Worm (Caenorhabditis elegans) whole organism, L1 larva: ENCODE measurements around the gene F10G7.12.

Experiments used
- F16B12.6 ChIP-seq: fragments of 150-350 bp; optimal IDR thresholded peaks from 2 replicates; lab custom pipeline; 2014; ENCODE audit warnings: missing biosample characterization, missing genetic modification characterization
- ama-1 ChIP-seq: fragments of 150-350 bp; optimal IDR thresholded peaks from 2 replicates; lab custom pipeline; 2014
- blmp-1 ChIP-seq: fragments of 150-350 bp; optimal IDR thresholded peaks from 2 replicates; lab custom pipeline; 2014; ENCODE audit warnings: missing biosample characterization, missing genetic modification characterization
- ceh-63 ChIP-seq: fragments of 200-800 bp; sonication (Bioruptor generic); optimal IDR thresholded peaks from 2 replicates; lab custom pipeline; 2018; ENCODE audit warnings: mild to moderate bottlenecking, missing genetic modification characterization, missing compliant biosample characterization
- ceh-8 ChIP-seq: fragments of 200-800 bp; sonication (Bioruptor generic); optimal IDR thresholded peaks from 2 replicates; lab custom pipeline; 2018; ENCODE audit warnings: mild to moderate bottlenecking, missing genetic modification characterization, moderate library complexity, missing compliant biosample characterization
- ceh-82 ChIP-seq, 3 experiments: fragments of 150-350 bp in 1 of 3; sonication (generic microtip) in 2 of 3; optimal IDR thresholded peaks; 2 replicates each; lab custom pipeline; 2014 to 2017; ENCODE audit warnings: missing biosample characterization in 3 of 3, missing genetic modification characterization in 3 of 3
- ces-1 ChIP-seq: fragments of 150-350 bp; optimal IDR thresholded peaks from 2 replicates; lab custom pipeline; 2014; ENCODE audit warnings: missing biosample characterization, missing genetic modification reagents, missing genetic modification characterization
- dpl-1 ChIP-seq, 3 experiments: fragments of 150-350 bp in 2 of 3; sonication (generic microtip) in 1 of 3; optimal IDR thresholded peaks; 2 replicates each; lab custom pipeline; 2014 to 2017; ENCODE audit warnings: missing biosample characterization in 3 of 3, missing genetic modification characterization in 3 of 3, missing genetic modification reagents in 3 of 3
- efl-1 ChIP-seq, 4 experiments: fragments of 150-350 bp; optimal IDR thresholded peaks in 3 of 4; peaks in 1 of 4; 1 replicate in 1 of 4; 2 replicates in 3 of 4; lab custom pipeline; 2014; ENCODE audit warnings: missing biosample characterization in 2 of 4, missing genetic modification characterization in 2 of 4, missing genetic modification reagents in 2 of 4
- ets-5 ChIP-seq: fragments of 200-800 bp; sonication (Bioruptor generic); IDR thresholded peaks from 2 replicates; pipeline ENCODE4 v1.3.6; 2022; ENCODE audit warnings: missing genetic modification characterization, missing compliant biosample characterization
- fkh-10 ChIP-seq: sonication (generic microtip); optimal IDR thresholded peaks from 2 replicates; lab custom pipeline; 2017; ENCODE audit warnings: missing biosample characterization, missing genetic modification reagents, missing genetic modification characterization
- fkh-8 ChIP-seq: sonication (generic microtip); optimal IDR thresholded peaks from 2 replicates; lab custom pipeline; 2016; ENCODE audit warnings: mild to moderate bottlenecking, missing genetic modification characterization, missing compliant biosample characterization
- hlh-17 ChIP-seq: fragments of 200-800 bp; sonication (Bioruptor generic); optimal IDR thresholded peaks from 2 replicates; lab custom pipeline; 2018; ENCODE audit warnings: missing genetic modification characterization, mild to moderate bottlenecking, missing compliant biosample characterization, moderate library complexity, borderline replicate concordance
- isw-1 ChIP-seq: fragments of 200-800 bp; sonication (Bioruptor generic); IDR thresholded peaks from 2 replicates; pipeline ENCODE4 v1.3.6; 2022; ENCODE audit warnings: missing genetic modification characterization, missing compliant biosample characterization
- lin-13 ChIP-seq: fragments of 150-350 bp; optimal IDR thresholded peaks from 2 replicates; lab custom pipeline; 2014; ENCODE audit warnings: missing biosample characterization, missing genetic modification reagents, missing genetic modification characterization
- lin-14 ChIP-seq: fragments of 200-800 bp; sonication (Bioruptor generic); optimal IDR thresholded peaks from 2 replicates; lab custom pipeline; 2018; ENCODE audit warnings: mild to moderate bottlenecking, missing genetic modification characterization, moderate library complexity, missing compliant biosample characterization
- lin-15B ChIP-seq: fragments of 150-350 bp; sonication (generic microtip); optimal IDR thresholded peaks from 3 replicates; lab custom pipeline; 2014; ENCODE audit warnings: missing biosample characterization, missing genetic modification characterization
- lin-35 ChIP-seq, 2 experiments: fragments of 150-350 bp; optimal IDR thresholded peaks; 2 replicates each; lab custom pipeline; 2014; ENCODE audit warnings: missing biosample characterization in 2 of 2, missing genetic modification characterization in 2 of 2, missing genetic modification reagents in 2 of 2
- lin-39 ChIP-seq: fragments of 150-350 bp; optimal IDR thresholded peaks from 2 replicates; lab custom pipeline; 2014; ENCODE audit warnings: missing biosample characterization, missing genetic modification reagents, missing genetic modification characterization
- lir-3 ChIP-seq: sonication (generic microtip); optimal IDR thresholded peaks from 2 replicates; lab custom pipeline; 2016; ENCODE audit warnings: mild to moderate bottlenecking, missing genetic modification characterization, moderate library complexity, missing compliant biosample characterization; ENCODE audit not compliant: poor library complexity
- mef-2 ChIP-seq: fragments of 150-350 bp; optimal IDR thresholded peaks from 2 replicates; lab custom pipeline; 2014; ENCODE audit warnings: missing biosample characterization, missing genetic modification characterization
- mep-1 ChIP-seq: fragments of 150-350 bp; optimal IDR thresholded peaks from 2 replicates; lab custom pipeline; 2014; ENCODE audit warnings: missing biosample characterization, missing genetic modification characterization
- nhr-76 ChIP-seq: sonication (generic microtip); optimal IDR thresholded peaks from 2 replicates; lab custom pipeline; 2017; ENCODE audit warnings: missing biosample characterization, missing genetic modification characterization
- nhr-84 ChIP-seq: sonication (generic microtip); optimal IDR thresholded peaks from 2 replicates; lab custom pipeline; 2017; ENCODE audit warnings: missing biosample characterization, missing genetic modification characterization
- nhr-85 ChIP-seq: sonication (generic microtip); peaks from one replicate; lab custom pipeline; 2016; ENCODE audit warnings: missing genetic modification characterization, inconsistent platforms, missing compliant biosample characterization
- pag-3 ChIP-seq: sonication (generic microtip); optimal IDR thresholded peaks from 2 replicates; lab custom pipeline; 2017; ENCODE audit warnings: missing genetic modification characterization, mild to moderate bottlenecking, missing compliant biosample characterization, antibody characterized with exemption, borderline replicate concordance; ENCODE audit not compliant: insufficient read depth
- pax-3 ChIP-seq: fragments of 200-800 bp; sonication (Bioruptor generic); optimal IDR thresholded peaks from 2 replicates; lab custom pipeline; 2018; ENCODE audit warnings: mild to moderate bottlenecking, missing genetic modification characterization, moderate library complexity, missing compliant biosample characterization
- rnt-1 ChIP-seq: sonication (generic microtip); optimal IDR thresholded peaks from 2 replicates; lab custom pipeline; 2016; ENCODE audit warnings: mild to moderate bottlenecking, missing genetic modification characterization, moderate library complexity, missing compliant biosample characterization
- snu-23 ChIP-seq: sonication (generic microtip); optimal IDR thresholded peaks from 2 replicates; lab custom pipeline; 2016; ENCODE audit warnings: missing genetic modification characterization, missing compliant biosample characterization
- sox-4 ChIP-seq: sonication (generic microtip); optimal IDR thresholded peaks from 2 replicates; lab custom pipeline; 2016; ENCODE audit warnings: missing genetic modification characterization, missing compliant biosample characterization
- sptf-1 ChIP-seq: fragments of 150-350 bp; optimal IDR thresholded peaks from 2 replicates; lab custom pipeline; 2014; ENCODE audit warnings: missing biosample characterization, missing genetic modification characterization
- sup-37 ChIP-seq: fragments of 200-800 bp; sonication (Bioruptor generic); optimal IDR thresholded peaks from 2 replicates; lab custom pipeline; 2018; ENCODE audit warnings: mild to moderate bottlenecking, missing genetic modification characterization, missing compliant biosample characterization
- unc-62 ChIP-seq: fragments of 150-350 bp; optimal IDR thresholded peaks from 2 replicates; lab custom pipeline; 2014; ENCODE audit warnings: missing biosample characterization, missing genetic modification reagents, missing genetic modification characterization
- xbp-1 ChIP-seq: sonication (generic microtip); optimal IDR thresholded peaks from 2 replicates; lab custom pipeline; 2016; ENCODE audit warnings: missing genetic modification characterization, missing compliant biosample characterization
- zag-1 ChIP-seq: fragments of 150-350 bp; optimal IDR thresholded peaks from 2 replicates; lab custom pipeline; 2014; ENCODE audit warnings: missing biosample characterization, missing genetic modification characterization

The F10G7.12 gene

DNA sequence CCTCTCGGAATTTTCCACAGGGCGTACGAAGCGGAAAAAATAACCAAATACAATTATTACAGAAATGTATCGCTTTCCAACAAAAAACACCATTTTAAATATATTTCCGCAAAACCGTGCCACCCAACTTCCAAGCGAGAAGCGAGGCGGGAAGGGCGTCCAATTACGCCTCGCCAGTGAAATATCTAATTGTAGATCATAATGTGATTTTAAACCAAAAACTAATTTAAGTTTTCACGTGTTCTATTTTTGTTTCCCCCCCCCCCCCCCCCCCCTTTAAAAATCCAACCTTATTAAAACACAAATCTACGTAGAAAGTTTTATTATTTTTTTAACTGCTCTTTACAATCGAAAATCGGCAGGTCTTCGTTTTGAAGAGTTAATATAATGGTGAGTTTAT lies at the start of gene F10G7.12:
Gene F10G7.12 (plus strand): TSS at position 301 of the 400 bp plus-strand sequence.
- TF ChIP-seq snu-23 (GFP tag; lab: Kevin White, UChicago) = no peak
- TF ChIP-seq sptf-1 (tag; lab: Kevin White, UChicago) = no peak
- no peak for TF ChIP-seq nhr-85 (tag; lab: Kevin White, UChicago)
- no peak for TF ChIP-seq lir-3
- no peak for TF ChIP-seq dpl-1 (GFP tag; optimal IDR thresholded peaks at IDR 0.05; lab: Kevin White, UChicago)
- TF ChIP-seq unc-62 = no peak
- no peak for TF ChIP-seq blmp-1
- no peak for TF ChIP-seq F16B12.6 (tag; lab: Kevin White, UChicago)
- TF ChIP-seq pax-3 (tag; lab: Kevin White, UChicago) = no peak
- no peak for TF ChIP-seq sup-37 (GFP tag; lab: Kevin White, UChicago)
- TF ChIP-seq mef-2 (tag; lab: Kevin White, UChicago) = no peak
- TF ChIP-seq pag-3 (tag; lab: Kevin White, UChicago) = no peak
- TF ChIP-seq nhr-84 (tag; lab: Kevin White, UChicago) = no peak
- no peak for TF ChIP-seq ceh-63 (GFP tag; lab: Kevin White, UChicago)

DNA sequence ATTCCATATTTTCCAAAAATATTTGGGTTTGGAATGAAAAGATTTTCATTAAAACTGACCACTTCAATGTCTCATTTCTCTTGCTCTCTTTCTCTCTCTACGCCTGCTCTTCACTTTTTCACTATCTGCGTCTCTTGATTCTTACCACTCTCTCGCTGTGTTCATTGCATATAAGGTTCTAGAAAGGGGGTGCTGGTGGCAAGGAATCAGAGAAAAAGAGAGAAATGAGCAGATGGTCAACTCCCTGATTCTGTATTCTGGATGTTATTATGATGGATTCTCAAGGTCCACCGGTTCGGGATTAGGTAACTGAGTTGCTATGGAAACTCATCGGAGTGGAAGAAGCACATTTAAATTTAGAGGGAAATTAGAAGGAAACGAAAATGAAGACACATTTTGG lies 48.8 kb upstream of the F10G7.12 start:
- TF ChIP-seq nhr-85 (tag; lab: Kevin White, UChicago) = no peak
- TF ChIP-seq efl-1 (optimal IDR thresholded peaks at IDR 0.05; lab: Kevin White, UChicago) = peak; percentile 36 to 44
- TF ChIP-seq efl-1 (GFP tag; optimal IDR thresholded peaks at IDR 0.05 in 1 of 2; lab: Kevin White, UChicago) = no peak
- TF ChIP-seq ceh-8 (GFP tag; lab: Kevin White, UChicago) = no peak
- TF ChIP-seq ces-1 (GFP tag; lab: Kevin White, UChicago) = no peak
- no peak for TF ChIP-seq nhr-76
- TF ChIP-seq ceh-82 (tag; optimal IDR thresholded peaks at IDR 0.05; lab: Kevin White, UChicago) = peak in 1 of 3 experiments; percentile 4
- TF ChIP-seq rnt-1 (tag; lab: Kevin White, UChicago) = peak; percentile 9
- TF ChIP-seq lin-14 (GFP tag; lab: Kevin White, UChicago) = peak; percentile 49
- TF ChIP-seq lin-35 (GFP tag; optimal IDR thresholded peaks at IDR 0.05; lab: Kevin White, UChicago) = peak in 1 of 2 experiments; percentile 5
- TF ChIP-seq mep-1 (tag; lab: Kevin White, UChicago) = peak; percentile 5
- TF ChIP-seq fkh-8 = peak; percentile 29

DNA sequence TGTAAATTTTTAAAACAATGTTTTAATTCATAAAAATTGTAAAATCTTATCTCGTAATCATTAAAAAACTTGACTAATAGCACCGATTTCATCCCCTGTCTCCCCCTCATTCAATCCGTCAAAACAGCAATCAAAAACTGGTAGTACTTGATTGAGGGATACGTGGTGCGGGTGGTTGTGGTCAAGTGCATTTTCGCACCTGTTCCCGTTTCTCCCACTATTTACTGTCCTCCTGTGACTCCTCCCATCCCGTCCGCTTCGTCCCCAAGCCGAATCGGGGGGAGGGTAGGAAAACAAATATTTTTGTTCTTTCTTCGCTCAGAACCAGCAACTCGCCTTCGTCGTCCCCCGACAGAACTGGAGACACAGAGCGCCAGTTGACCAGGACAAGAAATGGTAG lies 40.8 kb upstream of the F10G7.12 start, which contains the start of gene lgc-27:
Gene lgc-27 (plus strand): TSS at position 301 of the 400 bp plus-strand sequence.
- no peak for TF ChIP-seq fkh-8
- TF ChIP-seq blmp-1 = no peak
- TF ChIP-seq lin-15B = no peak
- no peak for TF ChIP-seq ets-5
- no peak for TF ChIP-seq fkh-10 (GFP tag; lab: Kevin White, UChicago)
- TF ChIP-seq mep-1 (tag; lab: Kevin White, UChicago) = no peak
- TF ChIP-seq zag-1 (tag; lab: Kevin White, UChicago) = no peak
- no peak for TF ChIP-seq hlh-17 (GFP tag; lab: Kevin White, UChicago)
- TF ChIP-seq lin-39 = no peak

DNA sequence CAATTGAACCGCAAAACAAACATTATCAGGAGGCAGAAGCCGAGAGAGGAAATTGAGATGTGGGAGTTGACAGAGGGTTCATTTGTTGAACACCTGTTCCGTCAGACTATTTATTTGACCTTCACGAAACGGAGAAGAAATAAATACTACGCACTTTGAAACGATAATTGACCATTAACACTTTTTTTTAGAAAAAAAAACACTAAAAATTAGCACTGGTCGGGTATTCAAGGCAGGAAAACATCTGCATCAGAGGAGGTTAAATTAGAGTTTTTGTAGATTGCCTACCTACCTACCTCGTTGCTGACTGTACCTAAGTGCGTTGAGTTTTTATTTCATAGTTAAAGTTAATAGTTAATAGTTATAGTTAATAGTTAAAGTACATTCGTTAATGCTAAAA lies 39.5 kb upstream of the F10G7.12 start:
- TF ChIP-seq xbp-1 (tag; lab: Kevin White, UChicago) (no peak), lin-35 (GFP tag; optimal IDR thresholded peaks at IDR 0.05; lab: Kevin White, UChicago) (no peak), sox-4 (tag; lab: Kevin White, UChicago) (no peak), efl-1 (optimal IDR thresholded peaks at IDR 0.05; lab: Kevin White, UChicago) (no peak), efl-1 (GFP tag; optimal IDR thresholded peaks at IDR 0.05 in 1 of 2; lab: Kevin White, UChicago) (no peak), ama-1 (lab: Kevin White, UChicago) (no peak), lin-13 (no peak), isw-1 (no peak), sptf-1 (tag; lab: Kevin White, UChicago) (no peak)
